Fruit fly (Drosophila melanogaster): ENCODE results near the gene Cap-H2.

Cap-H2 gene

dm6 chr3R:10779269-10779668 lies 18.2 kb downstream of the Cap-H2 start, which contains the start of gene Desi:
Gene Desi, plus strand, starts transcription at chr3R:10779569.
- TF ChIP-seq CG7101 (tag; optimal IDR thresholded peaks at IDR 0.05) (no peak), tj (GFP tag; optimal IDR thresholded peaks at IDR 0.05) (no peak), CG11617 (GFP tag; optimal IDR thresholded peaks at IDR 0.05) (no peak), Crg-1 (GFP tag; optimal IDR thresholded peaks at IDR 0.05) (no peak), kay (GFP tag; ENCODE audit: borderline replicate concordance) (no peak), cic (GFP tag; optimal IDR thresholded peaks at IDR 0.05) (no peak), ovo (GFP tag; optimal IDR thresholded peaks at IDR 0.05) (no peak), CG12768 (GFP tag; optimal IDR thresholded peaks at IDR 0.05) (no peak), CG7045 (GFP tag; optimal IDR thresholded peaks at IDR 0.05) (no peak), cnc (optimal IDR thresholded peaks at IDR 0.05) (no peak), CG5204 (GFP tag; optimal IDR thresholded peaks at IDR 0.05) (no peak)

DNA sequence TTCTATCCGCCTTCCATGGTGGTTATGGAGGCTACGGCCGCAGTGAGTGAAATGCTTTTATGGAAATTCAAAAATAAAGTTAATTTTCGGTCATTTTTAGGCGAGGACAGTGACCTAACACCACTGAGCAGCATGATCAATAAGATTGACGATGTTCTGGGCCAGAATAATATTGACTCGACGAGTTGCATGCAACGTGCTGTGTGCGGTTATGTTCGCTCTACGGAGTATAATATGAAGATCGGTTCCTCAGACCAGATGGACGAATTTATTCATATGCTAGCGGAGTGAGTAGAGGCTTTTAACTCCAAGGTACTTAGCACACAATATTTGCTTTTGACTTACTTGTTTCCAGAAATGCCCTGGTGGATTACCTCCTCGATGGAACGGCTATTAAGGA lies 19.1 kb downstream of the Cap-H2 start:
- TF ChIP-seq CG14711 (tag; optimal IDR thresholded peaks at IDR 0.05) (no peak), Crg-1 (GFP tag; optimal IDR thresholded peaks at IDR 0.05) (no peak), CG12768 (GFP tag; optimal IDR thresholded peaks at IDR 0.05) (no peak), cnc (optimal IDR thresholded peaks at IDR 0.05) (no peak), CG7101 (tag; optimal IDR thresholded peaks at IDR 0.05) (no peak), Clk (GFP tag; optimal IDR thresholded peaks at IDR 0.05) (no peak)

- TF ChIP-seq CG12768 (GFP tag; optimal IDR thresholded peaks at IDR 0.05), result no peak
- no peak for TF ChIP-seq kay (GFP tag; ENCODE audit: borderline replicate concordance)
- TF ChIP-seq CG5204 (GFP tag; optimal IDR thresholded peaks at IDR 0.05), result no peak
- no peak for TF ChIP-seq tj (GFP tag; optimal IDR thresholded peaks at IDR 0.05)
- no peak for TF ChIP-seq Crg-1 (GFP tag; optimal IDR thresholded peaks at IDR 0.05)
- no peak for TF ChIP-seq CG11617 (GFP tag; optimal IDR thresholded peaks at IDR 0.05)
- TF ChIP-seq CG33017 (tag; optimal IDR thresholded peaks at IDR 0.05), result no peak
- TF ChIP-seq CG14711 (tag; optimal IDR thresholded peaks at IDR 0.05), result no peak
- no peak for TF ChIP-seq CG7045 (GFP tag; optimal IDR thresholded peaks at IDR 0.05)
- no peak for TF ChIP-seq cnc (optimal IDR thresholded peaks at IDR 0.05)
- TF ChIP-seq Mnt (GFP tag; optimal IDR thresholded peaks at IDR 0.05), result no peak
- TF ChIP-seq Clk (GFP tag; optimal IDR thresholded peaks at IDR 0.05), result no peak
- no peak for TF ChIP-seq CG7101 (tag; optimal IDR thresholded peaks at IDR 0.05)
- TF ChIP-seq CG1620 (GFP tag; optimal IDR thresholded peaks at IDR 0.05), result no peak
- TF ChIP-seq bab1 (GFP tag; optimal IDR thresholded peaks at IDR 0.05), result no peak
- no peak for TF ChIP-seq Hr96 (GFP tag; optimal IDR thresholded peaks at IDR 0.05)
- no peak for TF ChIP-seq toe (GFP tag; optimal IDR thresholded peaks at IDR 0.05)
- no peak for TF ChIP-seq ovo (GFP tag; optimal IDR thresholded peaks at IDR 0.05)
- no peak for TF ChIP-seq cic (GFP tag; optimal IDR thresholded peaks at IDR 0.05)
Observed at dm6 chr3R:10782167-10782566, 21.1 kb downstream of the Cap-H2 start, which contains the start of gene CG42633. Gene CG42633, minus strand, starts transcription at chr3R:10782267.

DNA sequence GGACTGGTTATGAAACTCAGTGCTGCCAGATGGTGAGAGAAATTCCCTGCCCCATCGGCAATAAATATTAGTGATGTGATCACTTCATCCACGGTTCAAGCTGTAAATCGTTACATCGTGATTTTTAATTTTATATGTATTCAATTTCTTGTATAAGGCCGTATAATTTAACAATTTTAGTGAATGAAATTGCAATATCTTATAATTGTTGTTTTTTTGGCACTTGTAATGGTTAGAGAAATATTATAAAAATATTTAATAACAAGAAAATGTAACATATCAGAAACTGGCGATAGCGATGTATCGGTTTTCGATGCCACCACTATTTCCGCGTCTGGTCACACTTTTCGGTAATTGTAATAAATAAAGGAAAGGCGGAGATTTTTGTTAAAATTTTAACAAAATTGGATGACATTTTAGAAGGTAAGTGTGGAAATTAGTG lies 23.0 kb downstream of the Cap-H2 start, which contains the start of the genes mRpL37 and Rbp1:
Gene mRpL37 (minus strand): TSS at position 35 of the 442 bp plus-strand sequence.
Gene Rbp1 (plus strand): TSS at position 326 of the 442 bp plus-strand sequence.
- TF ChIP-seq CG7045 (GFP tag; optimal IDR thresholded peaks at IDR 0.05) (peak; percentile 71), CG7101 (tag; optimal IDR thresholded peaks at IDR 0.05) (peak; percentile 73), CG5204 (GFP tag; optimal IDR thresholded peaks at IDR 0.05) (peak; percentile 57), toe (GFP tag; optimal IDR thresholded peaks at IDR 0.05) (peak; percentile 85), CG1620 (GFP tag; optimal IDR thresholded peaks at IDR 0.05) (peak; percentile 73), Hr96 (GFP tag; optimal IDR thresholded peaks at IDR 0.05) (no peak), CG14711 (tag; optimal IDR thresholded peaks at IDR 0.05) (peak; percentile 71), tj (GFP tag; optimal IDR thresholded peaks at IDR 0.05) (peak; percentile 71), Mnt (GFP tag; optimal IDR thresholded peaks at IDR 0.05) (peak; percentile 69), CG33017 (tag; optimal IDR thresholded peaks at IDR 0.05) (peak; percentile 13), cnc (optimal IDR thresholded peaks at IDR 0.05) (no peak), Crg-1 (GFP tag; optimal IDR thresholded peaks at IDR 0.05) (peak; percentile 56), ovo (GFP tag; optimal IDR thresholded peaks at IDR 0.05) (peak; percentile 59), cic (GFP tag; optimal IDR thresholded peaks at IDR 0.05) (no peak), CG11617 (GFP tag; optimal IDR thresholded peaks at IDR 0.05) (peak; percentile 71), kay (GFP tag; ENCODE audit: borderline replicate concordance) (peak; percentile 75), Clk (GFP tag; optimal IDR thresholded peaks at IDR 0.05) (peak; percentile 28), bab1 (GFP tag; optimal IDR thresholded peaks at IDR 0.05) (peak; percentile 77), pad (GFP tag; optimal IDR thresholded peaks at IDR 0.05) (peak; percentile 60), CG12768 (GFP tag; optimal IDR thresholded peaks at IDR 0.05) (peak; percentile 62)

DNA sequence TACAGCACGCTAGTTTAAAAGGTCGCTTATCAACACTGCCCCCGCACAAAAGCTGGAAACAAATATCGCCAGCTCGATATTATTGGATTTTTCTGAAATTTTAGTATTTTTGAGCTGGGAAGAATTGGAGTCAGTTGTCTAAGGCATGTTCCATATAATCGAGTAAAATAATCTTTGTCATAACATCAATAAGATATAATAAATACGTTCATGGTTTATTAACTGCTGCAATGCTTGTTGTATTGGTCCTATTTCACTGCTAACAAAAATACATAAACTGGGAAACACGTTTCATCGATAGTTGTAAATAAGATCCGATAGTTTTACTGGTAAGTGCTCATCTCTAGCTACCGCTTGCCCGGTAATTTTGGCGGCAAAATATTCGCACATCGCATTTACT lies 27.1 kb downstream of the Cap-H2 start, which contains the start of the genes Art1 and Mcm5:
Gene Art1 (minus strand): TSS at position 41 of the 400 bp plus-strand sequence.
Gene Mcm5 (plus strand): TSS at position 339 of the 400 bp plus-strand sequence.
- TF ChIP-seq Crg-1 (GFP tag; optimal IDR thresholded peaks at IDR 0.05) (peak; percentile 59), CG33017 (tag; optimal IDR thresholded peaks at IDR 0.05) (no peak), bab1 (GFP tag; optimal IDR thresholded peaks at IDR 0.05) (peak; percentile 47), kay (GFP tag; ENCODE audit: borderline replicate concordance) (peak; percentile 39), Mnt (GFP tag; optimal IDR thresholded peaks at IDR 0.05) (peak; percentile 75), Hr96 (GFP tag; optimal IDR thresholded peaks at IDR 0.05) (peak; percentile 69), ovo (GFP tag; optimal IDR thresholded peaks at IDR 0.05) (no peak), CG1620 (GFP tag; optimal IDR thresholded peaks at IDR 0.05) (peak; percentile 76), CG5204 (GFP tag; optimal IDR thresholded peaks at IDR 0.05) (peak; percentile 66), CG11617 (GFP tag; optimal IDR thresholded peaks at IDR 0.05) (peak; percentile 45), CG7101 (tag; optimal IDR thresholded peaks at IDR 0.05) (peak; percentile 33), Clk (GFP tag; optimal IDR thresholded peaks at IDR 0.05) (peak; percentile 5), cic (GFP tag; optimal IDR thresholded peaks at IDR 0.05) (no peak), toe (GFP tag; optimal IDR thresholded peaks at IDR 0.05) (peak; percentile 73), CG12768 (GFP tag; optimal IDR thresholded peaks at IDR 0.05) (peak; percentile 2), CG14711 (tag; optimal IDR thresholded peaks at IDR 0.05) (peak; percentile 38), CG7045 (GFP tag; optimal IDR thresholded peaks at IDR 0.05) (peak; percentile 47), tj (GFP tag; optimal IDR thresholded peaks at IDR 0.05) (no peak), cnc (optimal IDR thresholded peaks at IDR 0.05) (no peak), pad (GFP tag; optimal IDR thresholded peaks at IDR 0.05) (peak; percentile 58)
